Worm (Caenorhabditis elegans) whole organism, L1 larva: ENCODE data around the gene pccb-1.

Source experiments
- C04F5.9 ChIP-seq: sonication (generic microtip); optimal IDR thresholded peaks from 2 replicates; lab custom pipeline; 2016; ENCODE audit warnings: missing genetic modification characterization, missing compliant biosample characterization
- C16A3.4 ChIP-seq: fragments of 150-350 bp; optimal IDR thresholded peaks from 2 replicates; lab custom pipeline; 2014; ENCODE audit warnings: missing biosample characterization, missing genetic modification characterization
- F16B12.6 ChIP-seq: fragments of 150-350 bp; optimal IDR thresholded peaks from 2 replicates; lab custom pipeline; 2014; ENCODE audit warnings: missing biosample characterization, missing genetic modification characterization
- Y116A8C.19 ChIP-seq: sonication (generic microtip); optimal IDR thresholded peaks from 2 replicates; lab custom pipeline; 2016; ENCODE audit warnings: missing compliant biosample characterization, missing genetic modification characterization, borderline replicate concordance
- aha-1 ChIP-seq: fragments of 150-350 bp; optimal IDR thresholded peaks from 2 replicates; lab custom pipeline; 2014; ENCODE audit warnings: missing biosample characterization, missing genetic modification characterization
- aly-2 ChIP-seq: fragments of 150-350 bp; optimal IDR thresholded peaks from 2 replicates; lab custom pipeline; 2014; ENCODE audit warnings: missing biosample characterization, missing genetic modification characterization
- blmp-1 ChIP-seq: fragments of 150-350 bp; optimal IDR thresholded peaks from 2 replicates; lab custom pipeline; 2014; ENCODE audit warnings: missing biosample characterization, missing genetic modification characterization
- ceh-63 ChIP-seq: fragments of 200-800 bp; sonication (Bioruptor generic); optimal IDR thresholded peaks from 2 replicates; lab custom pipeline; 2018; ENCODE audit warnings: mild to moderate bottlenecking, missing genetic modification characterization, missing compliant biosample characterization
- ceh-82 ChIP-seq, 3 experiments: fragments of 150-350 bp in 1 of 3; sonication (generic microtip) in 2 of 3; optimal IDR thresholded peaks; 2 replicates each; lab custom pipeline; 2014 to 2017; ENCODE audit warnings: missing biosample characterization in 3 of 3, missing genetic modification characterization in 3 of 3
- ces-1 ChIP-seq: fragments of 150-350 bp; optimal IDR thresholded peaks from 2 replicates; lab custom pipeline; 2014; ENCODE audit warnings: missing biosample characterization, missing genetic modification reagents, missing genetic modification characterization
- dpl-1 ChIP-seq, 3 experiments: fragments of 150-350 bp in 2 of 3; sonication (generic microtip) in 1 of 3; optimal IDR thresholded peaks; 2 replicates each; lab custom pipeline; 2014 to 2017; ENCODE audit warnings: missing biosample characterization in 3 of 3, missing genetic modification characterization in 3 of 3, missing genetic modification reagents in 3 of 3
- efl-1 ChIP-seq, 4 experiments: fragments of 150-350 bp; optimal IDR thresholded peaks in 3 of 4; peaks in 1 of 4; 1 replicate in 1 of 4; 2 replicates in 3 of 4; lab custom pipeline; 2014; ENCODE audit warnings: missing biosample characterization in 2 of 4, missing genetic modification characterization in 2 of 4, missing genetic modification reagents in 2 of 4
- efl-3 ChIP-seq: fragments of 200-800 bp; sonication (Bioruptor generic); optimal IDR thresholded peaks from 2 replicates; lab custom pipeline; 2018; ENCODE audit warnings: mild to moderate bottlenecking, missing genetic modification characterization, missing compliant biosample characterization
- elt-2 ChIP-seq: sonication (generic microtip); optimal IDR thresholded peaks from 2 replicates; lab custom pipeline; 2016; ENCODE audit warnings: missing genetic modification characterization, mild to moderate bottlenecking, inconsistent platforms, missing compliant biosample characterization, missing genetic modification reagents
- elt-3 ChIP-seq, 6 experiments: fragments of 150-350 bp in 1 of 6; sonication (generic microtip); optimal IDR thresholded peaks; 2 replicates each; lab custom pipeline; 2017 to 2018; ENCODE audit warnings: missing biosample characterization in 6 of 6, missing genetic modification characterization in 6 of 6, inconsistent platforms in 1 of 6
- fkh-4 ChIP-seq: sonication (generic microtip); optimal IDR thresholded peaks from 2 replicates; lab custom pipeline; 2016; ENCODE audit warnings: missing compliant biosample characterization, missing genetic modification characterization, borderline replicate concordance
- fkh-8 ChIP-seq: sonication (generic microtip); optimal IDR thresholded peaks from 2 replicates; lab custom pipeline; 2016; ENCODE audit warnings: mild to moderate bottlenecking, missing genetic modification characterization, missing compliant biosample characterization
- grh-1 ChIP-seq: fragments of 200-800 bp; sonication (Bioruptor generic); IDR thresholded peaks from 2 replicates; pipeline ENCODE4 v1.3.6; 2022; ENCODE audit warnings: missing genetic modification reagents, missing genetic modification characterization, missing compliant biosample characterization
- hlh-17 ChIP-seq: fragments of 200-800 bp; sonication (Bioruptor generic); optimal IDR thresholded peaks from 2 replicates; lab custom pipeline; 2018; ENCODE audit warnings: missing genetic modification characterization, mild to moderate bottlenecking, missing compliant biosample characterization, moderate library complexity, borderline replicate concordance
- hlh-4 ChIP-seq: sonication (generic microtip); optimal IDR thresholded peaks from 2 replicates; lab custom pipeline; 2016; ENCODE audit warnings: mild to moderate bottlenecking, missing genetic modification characterization, missing compliant biosample characterization
- hpl-2 ChIP-seq: fragments of 150-350 bp; optimal IDR thresholded peaks from 2 replicates; lab custom pipeline; 2014; ENCODE audit warnings: missing biosample characterization, missing genetic modification reagents, missing genetic modification characterization
- jun-1 ChIP-seq: fragments of 150-350 bp; optimal IDR thresholded peaks from 2 replicates; lab custom pipeline; 2014; ENCODE audit warnings: missing biosample characterization, missing genetic modification reagents, missing genetic modification characterization
- lin-35 ChIP-seq, 2 experiments: fragments of 150-350 bp; optimal IDR thresholded peaks; 2 replicates each; lab custom pipeline; 2014; ENCODE audit warnings: missing biosample characterization in 2 of 2, missing genetic modification characterization in 2 of 2, missing genetic modification reagents in 2 of 2
- lin-39 ChIP-seq: fragments of 150-350 bp; optimal IDR thresholded peaks from 2 replicates; lab custom pipeline; 2014; ENCODE audit warnings: missing biosample characterization, missing genetic modification reagents, missing genetic modification characterization
- lsy-2 ChIP-seq, 2 experiments: fragments of 150-350 bp; optimal IDR thresholded peaks; 2 replicates each; lab custom pipeline; 2014; ENCODE audit warnings: missing biosample characterization in 2 of 2, missing genetic modification characterization in 2 of 2
- mab-9 ChIP-seq: fragments of 200-800 bp; sonication (Bioruptor generic); IDR thresholded peaks from 2 replicates; pipeline ENCODE4 v1.3.6; 2022; ENCODE audit warnings: missing genetic modification reagents, missing genetic modification characterization, missing compliant biosample characterization
- mdl-1 ChIP-seq, 2 experiments: fragments of 150-350 bp; optimal IDR thresholded peaks; 2 replicates each; lab custom pipeline; 2014 to 2017; ENCODE audit warnings: missing biosample characterization in 2 of 2, missing genetic modification characterization in 2 of 2, inconsistent platforms in 1 of 2
- mef-2 ChIP-seq: fragments of 150-350 bp; optimal IDR thresholded peaks from 2 replicates; lab custom pipeline; 2014; ENCODE audit warnings: missing biosample characterization, missing genetic modification characterization
- mep-1 ChIP-seq: fragments of 150-350 bp; optimal IDR thresholded peaks from 2 replicates; lab custom pipeline; 2014; ENCODE audit warnings: missing biosample characterization, missing genetic modification characterization
- nhr-19 ChIP-seq: fragments of 200-800 bp; sonication (Bioruptor generic); conservative IDR thresholded peaks from 2 replicates; pipeline ENCODE4 v1.3.6; 2022; ENCODE audit warnings: missing genetic modification characterization, missing compliant biosample characterization
- nhr-20 ChIP-seq: sonication (generic microtip); optimal IDR thresholded peaks from 2 replicates; lab custom pipeline; 2016; ENCODE audit warnings: mild to moderate bottlenecking, missing genetic modification characterization, missing compliant biosample characterization
- nhr-28 ChIP-seq: fragments of 150-350 bp; optimal IDR thresholded peaks from 2 replicates; lab custom pipeline; 2014; ENCODE audit warnings: missing biosample characterization, missing genetic modification characterization
- nhr-47 ChIP-seq: sonication (generic microtip); optimal IDR thresholded peaks from 2 replicates; lab custom pipeline; 2016; ENCODE audit warnings: mild to moderate bottlenecking, missing genetic modification characterization, moderate library complexity, missing compliant biosample characterization
- nhr-76 ChIP-seq: sonication (generic microtip); optimal IDR thresholded peaks from 2 replicates; lab custom pipeline; 2017; ENCODE audit warnings: missing biosample characterization, missing genetic modification characterization
- nhr-84 ChIP-seq: sonication (generic microtip); optimal IDR thresholded peaks from 2 replicates; lab custom pipeline; 2017; ENCODE audit warnings: missing biosample characterization, missing genetic modification characterization
- nhr-85 ChIP-seq: sonication (generic microtip); peaks from one replicate; lab custom pipeline; 2016; ENCODE audit warnings: missing genetic modification characterization, inconsistent platforms, missing compliant biosample characterization
- nhr-90 ChIP-seq: sonication (generic microtip); optimal IDR thresholded peaks from 2 replicates; lab custom pipeline; 2016; ENCODE audit warnings: mild to moderate bottlenecking, missing genetic modification characterization, missing compliant biosample characterization; ENCODE audit not compliant: poor library complexity
- pqm-1 ChIP-seq: sonication (generic microtip); optimal IDR thresholded peaks from 3 replicates; lab custom pipeline; 2017; ENCODE audit warnings: missing biosample characterization, missing genetic modification characterization
- rnt-1 ChIP-seq: sonication (generic microtip); optimal IDR thresholded peaks from 2 replicates; lab custom pipeline; 2016; ENCODE audit warnings: mild to moderate bottlenecking, missing genetic modification characterization, moderate library complexity, missing compliant biosample characterization
- skn-1 ChIP-seq: fragments of 150-350 bp; optimal IDR thresholded peaks from 2 replicates; lab custom pipeline; 2014; ENCODE audit warnings: missing biosample characterization, missing genetic modification characterization
- snpc-4 ChIP-seq: fragments of 150-350 bp; optimal IDR thresholded peaks from 2 replicates; lab custom pipeline; 2014; ENCODE audit warnings: missing biosample characterization, missing genetic modification characterization
- snu-23 ChIP-seq: sonication (generic microtip); optimal IDR thresholded peaks from 2 replicates; lab custom pipeline; 2016; ENCODE audit warnings: missing genetic modification characterization, missing compliant biosample characterization
- sox-4 ChIP-seq: sonication (generic microtip); optimal IDR thresholded peaks from 2 replicates; lab custom pipeline; 2016; ENCODE audit warnings: missing genetic modification characterization, missing compliant biosample characterization
- sptf-1 ChIP-seq: fragments of 150-350 bp; optimal IDR thresholded peaks from 2 replicates; lab custom pipeline; 2014; ENCODE audit warnings: missing biosample characterization, missing genetic modification characterization
- tbx-2 ChIP-seq: sonication (generic microtip); optimal IDR thresholded peaks from 2 replicates; lab custom pipeline; 2016; ENCODE audit warnings: missing genetic modification characterization, missing compliant biosample characterization
- tlp-1 ChIP-seq: fragments of 150-350 bp; optimal IDR thresholded peaks from 2 replicates; lab custom pipeline; 2014; ENCODE audit warnings: missing biosample characterization, missing genetic modification characterization
- unc-62 ChIP-seq: fragments of 150-350 bp; optimal IDR thresholded peaks from 2 replicates; lab custom pipeline; 2014; ENCODE audit warnings: missing biosample characterization, missing genetic modification reagents, missing genetic modification characterization
- vab-15 ChIP-seq: sonication (generic microtip); optimal IDR thresholded peaks from 2 replicates; lab custom pipeline; 2017; ENCODE audit warnings: missing genotype, mild to moderate bottlenecking, missing genetic modification characterization, missing compliant biosample characterization
- xbp-1 ChIP-seq: sonication (generic microtip); optimal IDR thresholded peaks from 2 replicates; lab custom pipeline; 2016; ENCODE audit warnings: missing genetic modification characterization, missing compliant biosample characterization
- ztf-11 ChIP-seq, 2 experiments: sonication (generic microtip); optimal IDR thresholded peaks; 2 replicates each; lab custom pipeline; 2016 to 2017; ENCODE audit warnings: missing genetic modification characterization in 2 of 2, missing biosample characterization in 1 of 2, missing compliant biosample characterization in 1 of 2
- ztf-4 ChIP-seq: fragments of 150-350 bp; optimal IDR thresholded peaks from 2 replicates; lab custom pipeline; 2014; ENCODE audit warnings: missing biosample characterization, missing genetic modification characterization

Gene pccb-1

DNA sequence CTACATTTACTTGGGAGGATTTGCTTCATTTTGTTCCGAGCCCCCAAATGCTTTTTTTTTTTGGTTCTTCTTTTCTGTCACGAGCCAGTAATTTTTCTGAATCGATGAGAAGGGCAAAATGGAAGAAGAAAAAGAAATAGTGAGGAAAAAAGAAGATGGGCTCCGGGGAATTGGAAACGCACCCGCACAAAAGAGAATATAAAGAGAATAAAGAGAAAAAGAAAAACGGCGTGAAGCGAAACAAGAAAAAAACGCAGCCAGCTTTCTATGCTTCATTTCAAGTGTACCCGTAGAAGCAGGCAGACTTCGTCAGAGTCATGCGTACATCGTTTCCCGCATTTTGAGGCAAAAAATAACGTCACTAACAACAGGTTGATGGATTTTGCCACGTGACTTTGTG lies 21.7 kb downstream of the pccb-1 start (continued):
- TF ChIP-seq efl-3 (GFP tag; lab: Kevin White, UChicago) (no peak), nhr-19 (no peak), pqm-1 (tag; lab: Kevin White, UChicago) (no peak)

- TF ChIP-seq nhr-28 (tag; lab: Kevin White, UChicago) (no peak), rnt-1 (tag; lab: Kevin White, UChicago) (peak; percentile 50), nhr-84 (tag; lab: Kevin White, UChicago) (no peak), nhr-85 (tag; lab: Kevin White, UChicago) (no peak), hlh-4 (no peak), sptf-1 (no peak), snu-23 (peak; percentile 64), tlp-1 (tag; lab: Kevin White, UChicago) (no peak), unc-62 (no peak), snpc-4 (tag; lab: Kevin White, UChicago) (no peak), blmp-1 (no peak), elt-3 (tag; optimal IDR thresholded peaks at IDR 0.05; lab: Kevin White, UChicago) (peak in 1 of 6 experiments; percentile 29), efl-1 (optimal IDR thresholded peaks at IDR 0.05; lab: Kevin White, UChicago) (peak in 1 of 2 experiments; percentile 51), efl-1 (GFP tag; optimal IDR thresholded peaks at IDR 0.05 in 1 of 2; lab: Kevin White, UChicago) (no peak), aly-2 (tag; lab: Kevin White, UChicago) (peak; percentile 80), vab-15 (tag; lab: Kevin White, UChicago) (no peak), F16B12.6 (tag; lab: Kevin White, UChicago) (no peak), C16A3.4 (tag; lab: Kevin White, UChicago) (peak; percentile 24), nhr-20 (tag; lab: Kevin White, UChicago) (peak; percentile 10), lsy-2 (tag; optimal IDR thresholded peaks at IDR 0.05; lab: Kevin White, UChicago) (peak; percentile 5 to 7), ztf-4 (peak; percentile 78), tbx-2 (peak; percentile 32), nhr-47 (tag; lab: Kevin White, UChicago) (peak; percentile 68), mef-2 (no peak), lin-35 (GFP tag; optimal IDR thresholded peaks at IDR 0.05; lab: Kevin White, UChicago) (peak in 1 of 2 experiments; percentile 33), nhr-90 (tag; lab: Kevin White, UChicago) (peak; percentile 73), C04F5.9 (tag; lab: Kevin White, UChicago) (no peak), skn-1 (tag; lab: Kevin White, UChicago) (no peak), ces-1 (GFP tag; lab: Kevin White, UChicago) (no peak), jun-1 (tag; lab: Kevin White, UChicago) (no peak), ceh-63 (GFP tag; lab: Kevin White, UChicago) (no peak), hpl-2 (GFP tag; lab: Kevin White, UChicago) (no peak), fkh-4 (tag; lab: Kevin White, UChicago) (no peak), nhr-76 (tag; lab: Kevin White, UChicago) (no peak), hlh-17 (GFP tag; lab: Kevin White, UChicago) (no peak), pqm-1 (tag; lab: Kevin White, UChicago) (no peak), fkh-8 (tag; lab: Kevin White, UChicago) (no peak), mep-1 (tag; lab: Kevin White, UChicago) (no peak), ztf-11 (tag; optimal IDR thresholded peaks at IDR 0.05; lab: Kevin White, UChicago) (no peak), mab-9 (GFP tag; lab: Robert Waterston, UW) (no peak), Y116A8C.19 (tag; lab: Kevin White, UChicago) (no peak), aha-1 (no peak), mdl-1 (tag; optimal IDR thresholded peaks at IDR 0.05; lab: Kevin White, UChicago) (no peak), elt-2 (tag; lab: Kevin White, UChicago) (peak; percentile 38), grh-1 (no peak), xbp-1 (tag; lab: Kevin White, UChicago) (no peak), lin-39 (no peak), dpl-1 (GFP tag; optimal IDR thresholded peaks at IDR 0.05; lab: Kevin White, UChicago) (no peak), ceh-82 (tag; optimal IDR thresholded peaks at IDR 0.05; lab: Kevin White, UChicago) (no peak), sox-4 (tag; lab: Kevin White, UChicago) (no peak)
Measured at ce11 chrX:3111687-3112086, 22.3 kb downstream of the pccb-1 start.
